Fruit fly (Drosophila melanogaster) whole organism, wandering third instar larva: ENCODE data around the gene Sfp84E.

Experiments
- CG32264 ChIP-seq: fragments of 200-800 bp; sonication (Bioruptor generic); optimal IDR thresholded peaks from 2 replicates; lab custom pipeline; 2016; ENCODE audit warnings: missing biosample characterization, missing genetic modification characterization
- Dfd ChIP-seq: fragments of >200 bp; optimal IDR thresholded peaks from 2 replicates; lab custom pipeline; 2017; ENCODE audit warnings: missing biosample characterization, missing genetic modification characterization
- Dif ChIP-seq: fragments of 200-275, 200-300 bp; sonication (Bioruptor generic); optimal IDR thresholded peaks from 2 replicates; lab custom pipeline; 2018; ENCODE audit warnings: missing biosample characterization, missing genetic modification characterization; ENCODE audit not compliant: partially characterized antibody
- N ChIP-seq: fragments of >200 bp; optimal IDR thresholded peaks from 2 replicates; lab custom pipeline; 2018; ENCODE audit warnings: missing biosample characterization, missing external identifiers, missing genetic modification characterization
- br ChIP-seq: fragments of 200-800 bp; sonication (Bioruptor generic); optimal IDR thresholded peaks from 2 replicates; lab custom pipeline; 2016; ENCODE audit warnings: missing biosample characterization, missing genetic modification characterization
- lola ChIP-seq: fragments of >200 bp; optimal IDR thresholded peaks from 2 replicates; lab custom pipeline; 2017; ENCODE audit warnings: missing biosample characterization, missing genetic modification characterization
- pan ChIP-seq: fragments of >200 bp; optimal IDR thresholded peaks from 2 replicates; lab custom pipeline; 2017
- psq ChIP-seq: fragments of 200-800 bp; sonication (Bioruptor generic); optimal IDR thresholded peaks from 3 replicates; lab custom pipeline; 2017; ENCODE audit warnings: missing biosample characterization, mild to moderate bottlenecking, missing genetic modification characterization, moderate library complexity
- tai ChIP-seq: sonication (Bioruptor generic); optimal IDR thresholded peaks from 2 replicates; lab custom pipeline; 2016; ENCODE audit warnings: missing biosample characterization, missing genetic modification characterization
- usp ChIP-seq: fragments of >200 bp; optimal IDR thresholded peaks from 2 replicates; lab custom pipeline; 2017; ENCODE audit warnings: missing biosample characterization, missing genetic modification characterization

DNA sequence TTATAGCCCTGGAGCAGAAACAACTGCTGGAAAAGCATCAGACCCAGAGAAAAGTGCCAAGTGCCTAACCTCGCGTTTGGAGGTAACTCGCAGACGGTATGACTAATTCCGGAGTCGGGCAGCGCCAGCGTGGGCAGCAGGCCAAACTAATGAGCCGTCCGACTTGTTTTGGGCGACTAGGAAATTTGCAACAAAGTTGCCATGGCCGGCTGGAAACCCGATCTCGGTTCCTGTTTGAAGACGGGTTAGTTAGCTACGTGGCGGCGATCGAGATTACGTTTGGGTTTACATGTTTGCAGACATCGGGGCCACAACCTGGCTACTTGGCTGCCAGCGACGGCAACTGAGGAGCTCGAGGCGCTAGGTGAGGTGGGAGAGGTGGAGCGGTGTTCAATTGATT, 23.1 kb downstream of the Sfp84E start:
- no peak for TF ChIP-seq pan (lab: Kevin White, UChicago)
- no peak for TF ChIP-seq usp (GFP tag; lab: Kevin White, UChicago)
- TF ChIP-seq tai (GFP tag; lab: Kevin White, UChicago) = no peak
- TF ChIP-seq br = no peak
- TF ChIP-seq Dif = no peak
- TF ChIP-seq Dfd (GFP tag; lab: Kevin White, UChicago) = no peak
- TF ChIP-seq CG32264 = no peak
- no peak for TF ChIP-seq lola
- no peak for TF ChIP-seq N
- no peak for TF ChIP-seq psq (GFP tag; lab: Kevin White, UChicago)
